Worm (Caenorhabditis elegans): ENCODE data around the gene nduv-2.
A peak's percentile ranks its signal among the peaks of the same experiment; 100 is the strongest.

The nduv-2 gene

DNA sequence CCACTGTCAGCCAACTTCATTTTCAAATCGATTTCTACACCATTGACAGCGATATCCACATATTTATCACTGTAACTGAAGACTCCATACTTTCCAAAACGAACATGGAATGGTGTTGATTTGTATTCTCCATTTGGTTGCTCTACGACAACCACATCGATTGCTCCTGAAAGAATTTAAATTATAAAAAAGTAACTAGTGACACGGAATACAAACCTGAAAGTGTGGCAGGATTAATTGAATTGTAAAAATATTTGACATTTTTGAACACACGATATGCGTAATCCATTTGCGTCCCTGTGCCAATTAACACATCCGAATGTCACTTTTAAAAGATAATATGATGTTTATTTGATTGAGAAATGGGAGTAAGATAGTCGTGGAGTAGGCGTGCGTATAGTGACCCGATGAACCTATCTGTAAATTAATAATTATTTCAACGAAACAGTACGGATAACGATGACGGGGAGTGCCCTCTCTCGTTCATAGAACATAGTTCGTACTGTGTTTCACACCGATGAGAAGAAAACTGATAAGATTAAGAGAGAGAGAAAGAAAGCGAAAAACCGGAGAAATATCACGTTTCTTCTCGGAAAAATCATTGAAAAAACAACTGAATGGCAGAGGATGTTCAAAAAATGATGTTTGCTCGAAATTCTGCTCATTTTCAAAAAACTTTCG, 28.5 kb upstream of the nduv-2 start, which contains the start of gene lpin-1 (continued):
- TF ChIP-seq ztf-11 (tag; optimal IDR thresholded peaks at IDR 0.05) (no peak), lin-29 (GFP tag; IDR thresholded peaks at IDR 0.05) (no peak), mxl-3 (GFP tag; optimal IDR thresholded peaks at IDR 0.05) (peak; percentile 70), attf-4 (tag; optimal IDR thresholded peaks at IDR 0.05) (no peak), daf-16 (GFP tag; optimal IDR thresholded peaks at IDR 0.05) (no peak), daf-16 (tag; optimal IDR thresholded peaks at IDR 0.05) (peak; percentile 44), Y105C5A.15 (GFP tag; IDR thresholded peaks at IDR 0.05) (no peak), mes-2 (tag; optimal IDR thresholded peaks at IDR 0.05; ENCODE audit: poor library complexity, severe bottlenecking) (peak; percentile 6), lir-3 (tag; optimal IDR thresholded peaks at IDR 0.05) (no peak), mdt-29 (GFP tag; IDR thresholded peaks at IDR 0.05) (no peak; the same call in 1 of the 2 replicates), nhr-48 (tag; optimal IDR thresholded peaks at IDR 0.05) (peak; percentile 47), daf-8 (GFP tag; IDR thresholded peaks at IDR 0.05) (no peak), skn-1 (tag; optimal IDR thresholded peaks at IDR 0.05) (no peak), ceh-82 (tag; optimal IDR thresholded peaks at IDR 0.05) (no peak), snpc-4 (tag; optimal IDR thresholded peaks at IDR 0.05) (no peak), unc-62 (GFP tag; optimal IDR thresholded peaks at IDR 0.05 in 1 of 2) (peak in 1 of 2 experiments; percentile 60), unc-62 (tag; optimal IDR thresholded peaks at IDR 0.05) (no peak), lim-7 (GFP tag; IDR thresholded peaks at IDR 0.05) (no peak), Y48G9A.11 (GFP tag; IDR thresholded peaks at IDR 0.05) (no peak), ctbp-1 (GFP tag; IDR thresholded peaks at IDR 0.05) (no peak), nhr-28 (tag; optimal IDR thresholded peaks at IDR 0.05) (peak; percentile 77), nhr-76 (tag; optimal IDR thresholded peaks at IDR 0.05) (no peak), ama-1 (optimal IDR thresholded peaks at IDR 0.05) (no peak), unc-39 (tag; optimal IDR thresholded peaks at IDR 0.05) (no peak), dmd-6 (GFP tag; IDR thresholded peaks at IDR 0.05) (no peak; the same call in 1 of the 2 replicates), madf-5 (GFP tag; IDR thresholded peaks at IDR 0.05) (no peak), R02D3.7 (tag; optimal IDR thresholded peaks at IDR 0.05) (no peak), snpc-1.2 (GFP tag; IDR thresholded peaks at IDR 0.05) (no peak), F26F4.8 (GFP tag; conservative IDR thresholded peaks at IDR 0.05) (no peak), nhr-6 (tag; optimal IDR thresholded peaks at IDR 0.05) (no peak), F37D6.2 (tag; optimal IDR thresholded peaks at IDR 0.05) (no peak), nhr-77 (tag; optimal IDR thresholded peaks at IDR 0.05) (peak; percentile 35), nhr-10 (tag; optimal IDR thresholded peaks at IDR 0.05) (no peak), nhr-111 (GFP tag; optimal IDR thresholded peaks at IDR 0.05) (no peak)

DNA sequence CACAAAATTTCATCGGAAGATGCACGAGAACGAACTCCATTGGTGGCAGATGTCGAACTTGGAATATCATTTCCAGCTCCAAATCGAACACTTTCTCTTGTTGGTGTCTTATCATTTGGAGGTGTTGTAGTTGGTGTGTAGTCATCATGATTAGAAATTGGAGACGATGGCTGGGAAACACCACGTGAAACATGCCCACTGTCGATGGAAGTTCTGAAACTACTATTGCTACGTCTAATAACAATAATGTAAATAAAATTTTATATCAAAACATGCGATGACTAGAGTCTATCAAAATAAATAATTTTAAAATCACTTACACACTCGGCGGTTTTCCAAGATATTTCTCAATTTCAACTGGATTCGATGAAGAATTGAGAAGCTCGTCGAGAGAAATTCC, 27.0 kb upstream of the nduv-2 start:
- no peak for TF ChIP-seq nhr-41 (GFP tag; IDR thresholded peaks at IDR 0.05)
- no peak for TF ChIP-seq pha-4 (GFP tag; IDR thresholded peaks at IDR 0.05)
- no peak for TF ChIP-seq pha-4 (tag; optimal IDR thresholded peaks at IDR 0.05)
- TF ChIP-seq hif-1 (tag; optimal IDR thresholded peaks at IDR 0.05) = no peak
- no peak for TF ChIP-seq gei-8 (GFP tag; optimal IDR thresholded peaks at IDR 0.05)
- peak; percentile 47 for TF ChIP-seq T20F7.1 (GFP tag; optimal IDR thresholded peaks at IDR 0.05)
- no peak for TF ChIP-seq ZK337.2 (GFP tag; IDR thresholded peaks at IDR 0.05)
- no peak for TF ChIP-seq mdl-1 (tag; optimal IDR thresholded peaks at IDR 0.05)
- peak; percentile 64 for TF ChIP-seq nhr-28 (tag; optimal IDR thresholded peaks at IDR 0.05)
- no peak for TF ChIP-seq ztf-7 (tag; optimal IDR thresholded peaks at IDR 0.05)
- TF ChIP-seq ceh-62 (tag; optimal IDR thresholded peaks at IDR 0.05) = no peak
- TF ChIP-seq mxl-2 (GFP tag; conservative IDR thresholded peaks at IDR 0.05) = no peak
- TF ChIP-seq T26A8.4 (GFP tag; IDR thresholded peaks at IDR 0.05) = no peak
- TF ChIP-seq nhr-77 (tag; optimal IDR thresholded peaks at IDR 0.05) = peak; percentile 31

All from whole organism, L4 larva.